Worm (Caenorhabditis elegans): ENCODE results near the gene fbxa-201.

Gene fbxa-201

ce11 chrV:2022374-2022773 is 47.2 kb downstream of the fbxa-201 start, which contains the start of gene F59A7.5:
F59A7.5 (plus strand) TSS chrV:2022674.
- no peak for TF ChIP-seq mml-1 (tag; optimal IDR thresholded peaks at IDR 0.05)
- TF ChIP-seq pqm-1 (tag; optimal IDR thresholded peaks at IDR 0.05) = no peak
- no peak for TF ChIP-seq jun-1 (tag; optimal IDR thresholded peaks at IDR 0.05)
- no peak for TF ChIP-seq lin-39 (tag; optimal IDR thresholded peaks at IDR 0.05)
- TF ChIP-seq zag-1 (tag; optimal IDR thresholded peaks at IDR 0.05) = no peak
- no peak for TF ChIP-seq fkh-10 (GFP tag; optimal IDR thresholded peaks at IDR 0.05)
- no peak for TF ChIP-seq unc-62 (GFP tag; optimal IDR thresholded peaks at IDR 0.05)
- TF ChIP-seq ama-1 (optimal IDR thresholded peaks at IDR 0.05) = no peak
- no peak for TF ChIP-seq nhr-237 (tag; optimal IDR thresholded peaks at IDR 0.05)
- TF ChIP-seq egl-27 (tag; optimal IDR thresholded peaks at IDR 0.05) = no peak

Data from whole organism, L3 larva.